Fruit fly (Drosophila melanogaster) whole organism, embryonic: ENCODE results near the gene Rad60.

Source experiments
- Abd-B ChIP-seq: fragments of 200-800 bp; sonication (Bioruptor generic); optimal IDR thresholded peaks from 2 replicates; lab custom pipeline; 2018; ENCODE audit warnings: missing biosample characterization, mild to moderate bottlenecking, missing genetic modification characterization, moderate library complexity
- Aef1 ChIP-seq: fragments of 200-800 bp; sonication (Bioruptor generic); IDR thresholded peaks from 3 replicates; pipeline ENCODE4 v1.3.6; 2022; ENCODE audit warnings: missing biosample characterization, missing genetic modification characterization
- B-H1 ChIP-seq: fragments of 200-800 bp; sonication (Bioruptor generic); IDR thresholded peaks from 3 replicates; pipeline ENCODE4 v1.3.6; 2022; ENCODE audit warnings: missing biosample characterization, missing genetic modification characterization
- Bteb2 ChIP-seq: fragments of 200-800 bp; sonication (Bioruptor generic); optimal IDR thresholded peaks from 2 replicates; lab custom pipeline; 2016; ENCODE audit warnings: missing biosample characterization, missing genetic modification characterization
- CG10462 ChIP-seq: fragments of 200-800 bp; sonication (Bioruptor generic); optimal IDR thresholded peaks from 2 replicates; lab custom pipeline; 2016; ENCODE audit warnings: missing biosample characterization, missing genetic modification characterization
- CG11560 ChIP-seq: fragments of 200-800 bp; sonication (Bioruptor generic); IDR thresholded peaks from 3 replicates; pipeline ENCODE4 v1.3.6; 2022; ENCODE audit warnings: missing biosample characterization, missing genetic modification characterization
- CG12391 ChIP-seq: fragments of 200-800 bp; sonication (Bioruptor generic); optimal IDR thresholded peaks from 3 replicates; lab custom pipeline; 2018; ENCODE audit warnings: missing biosample characterization, mild to moderate bottlenecking, missing genetic modification characterization, moderate library complexity
- CG12659 ChIP-seq: fragments of 200-800 bp; sonication (Bioruptor generic); optimal IDR thresholded peaks from 3 replicates; lab custom pipeline; 2017; ENCODE audit warnings: mild to moderate bottlenecking, missing biosample characterization, missing genetic modification reagents, missing genetic modification characterization
- CG14965 ChIP-seq: fragments of 200-800 bp; sonication (Bioruptor generic); optimal IDR thresholded peaks from 2 replicates; lab custom pipeline; 2016; ENCODE audit warnings: missing biosample characterization, missing genetic modification characterization, borderline replicate concordance
- CG16779 ChIP-seq: fragments of 200-800 bp; sonication (Bioruptor generic); IDR thresholded peaks from 2 replicates; pipeline ENCODE4 v1.3.6; 2022; ENCODE audit warnings: missing biosample characterization, missing genetic modification characterization
- CG18764 ChIP-seq: fragments of 200-800 bp; sonication (Bioruptor generic); optimal IDR thresholded peaks from 3 replicates; lab custom pipeline; 2016; ENCODE audit warnings: missing biosample characterization, missing genetic modification characterization
- CG30403 ChIP-seq: fragments of 200-800 bp; sonication (Bioruptor generic); optimal IDR thresholded peaks from 3 replicates; lab custom pipeline; 2016; ENCODE audit warnings: missing biosample characterization, missing genetic modification characterization
- CG32772 ChIP-seq: fragments of 200-800 bp; sonication (Bioruptor generic); IDR thresholded peaks from 2 replicates; pipeline ENCODE4 v1.3.6; 2022; ENCODE audit warnings: missing biosample characterization, missing genetic modification characterization
- CG3726 ChIP-seq: fragments of 200-800 bp; sonication (Bioruptor generic); IDR thresholded peaks from 3 replicates; pipeline ENCODE4, ENCODE4 v1.3.6; 2022; ENCODE audit warnings: missing biosample characterization, missing genetic modification characterization
- CG4328 ChIP-seq: fragments of 200-800 bp; sonication (Bioruptor generic); optimal IDR thresholded peaks from 3 replicates; lab custom pipeline; 2017; ENCODE audit warnings: missing biosample characterization, missing genetic modification reagents, missing genetic modification characterization
- CG4404 ChIP-seq: fragments of 200-800 bp; sonication (Bioruptor generic); IDR thresholded peaks from 2 replicates; pipeline ENCODE4 v1.3.6; 2022; ENCODE audit warnings: missing biosample characterization, missing genetic modification characterization
- CG4707 ChIP-seq: fragments of 200-800 bp; sonication (Bioruptor generic); optimal IDR thresholded peaks from 2 replicates; lab custom pipeline; 2018; ENCODE audit warnings: missing biosample characterization, mild to moderate bottlenecking, missing genetic modification characterization, moderate library complexity
- CG6254 ChIP-seq: fragments of 200-800 bp; sonication (Bioruptor generic); optimal IDR thresholded peaks from 3 replicates; lab custom pipeline; 2017; ENCODE audit warnings: mild to moderate bottlenecking, missing biosample characterization, missing genetic modification reagents, missing genetic modification characterization
- CG6654 ChIP-seq: fragments of 200-800 bp; sonication (Bioruptor generic); optimal IDR thresholded peaks from 2 replicates; lab custom pipeline; 2017; ENCODE audit warnings: missing biosample characterization, mild to moderate bottlenecking, missing genetic modification characterization
- CG9727 ChIP-seq: fragments of 200-800 bp; sonication (Bioruptor generic); optimal IDR thresholded peaks from 3 replicates; lab custom pipeline; 2017; ENCODE audit warnings: missing biosample characterization, mild to moderate bottlenecking, missing genetic modification characterization
- Doc3 ChIP-seq: fragments of 200-800 bp; sonication (Bioruptor generic); IDR thresholded peaks from 3 replicates; pipeline ENCODE4 v1.3.6; 2022; ENCODE audit warnings: missing biosample characterization, missing genetic modification characterization; ENCODE audit not compliant: partially characterized antibody
- Elba2 ChIP-seq: fragments of 200-800 bp; sonication (Bioruptor generic); optimal IDR thresholded peaks from 3 replicates; lab custom pipeline; 2016; ENCODE audit warnings: missing biosample characterization, missing genetic modification characterization
- Vsx1 ChIP-seq: fragments of 200-800 bp; sonication (Bioruptor generic); optimal IDR thresholded peaks from 2 replicates; lab custom pipeline; 2017; ENCODE audit warnings: missing biosample characterization, mild to moderate bottlenecking, missing genetic modification characterization, missing genetic modification reagents
- bigmax ChIP-seq: fragments of 200-800 bp; sonication (Bioruptor generic); optimal IDR thresholded peaks from 2 replicates; lab custom pipeline; 2018; ENCODE audit warnings: missing biosample characterization, mild to moderate bottlenecking, missing genetic modification characterization
- chif ChIP-seq, 2 experiments: fragments of 200-800 bp; sonication (Bioruptor generic); optimal IDR thresholded peaks; 3 replicates each; lab custom pipeline; 2016; ENCODE audit warnings: missing biosample characterization in 2 of 2, missing genetic modification characterization in 2 of 2
- chinmo ChIP-seq: fragments of 200-800 bp; sonication (Bioruptor generic); IDR thresholded peaks from 4 replicates; pipeline ENCODE4 v1.3.6; 2022; ENCODE audit warnings: missing biosample characterization, missing genetic modification characterization; ENCODE audit not compliant: partially characterized antibody
- ci ChIP-seq: fragments of 200-800 bp; sonication (Bioruptor generic); IDR thresholded peaks from 3 replicates; pipeline ENCODE4 v1.3.6; 2022; ENCODE audit warnings: missing biosample characterization, missing genetic modification characterization
- corto ChIP-seq: fragments of 200-800 bp; sonication (Bioruptor generic); optimal IDR thresholded peaks from 2 replicates; lab custom pipeline; 2016; ENCODE audit warnings: missing biosample characterization, mild to moderate bottlenecking, missing genetic modification characterization, moderate library complexity
- crc ChIP-seq: fragments of 200-800 bp; sonication (Bioruptor generic); optimal IDR thresholded peaks from 2 replicates; lab custom pipeline; 2016; ENCODE audit warnings: missing biosample characterization, missing genetic modification characterization
- dysf ChIP-seq: fragments of 200-800 bp; sonication (Bioruptor generic); IDR thresholded peaks from 3 replicates; pipeline ENCODE4 v1.3.6; 2022; ENCODE audit warnings: missing biosample characterization, missing genetic modification characterization
- en ChIP-seq: fragments of 200-800 bp; sonication (Bioruptor generic); optimal IDR thresholded peaks from 2 replicates; lab custom pipeline; 2016; ENCODE audit warnings: missing biosample characterization, missing genetic modification characterization
- gcm2 ChIP-seq: fragments of 200-800 bp; sonication (Bioruptor generic); optimal IDR thresholded peaks from 2 replicates; lab custom pipeline; 2016; ENCODE audit warnings: missing biosample characterization, missing genetic modification characterization
- gsb ChIP-seq: fragments of 200-800 bp; sonication (Bioruptor generic); IDR thresholded peaks from 2 replicates; pipeline ENCODE4 v1.3.6; 2022; ENCODE audit warnings: missing biosample characterization, missing genetic modification characterization
- hb ChIP-seq: fragments of 200-800 bp; sonication (Bioruptor generic); IDR thresholded peaks from 3 replicates; pipeline ENCODE4 v1.3.6; 2022; ENCODE audit warnings: missing biosample characterization, missing genetic modification characterization; ENCODE audit not compliant: partially characterized antibody
- knrl ChIP-seq: fragments of 200-800 bp; sonication (Bioruptor generic); IDR thresholded peaks from 3 replicates; pipeline ENCODE4 v1.3.6; 2022; ENCODE audit warnings: missing biosample characterization, missing genetic modification characterization; ENCODE audit not compliant: partially characterized antibody
- maf-S ChIP-seq: fragments of 200-800 bp; sonication (Bioruptor generic); optimal IDR thresholded peaks from 2 replicates; lab custom pipeline; 2016; ENCODE audit warnings: missing biosample characterization, missing genetic modification characterization
- nerfin-2 ChIP-seq: fragments of 200-800 bp; sonication (Bioruptor generic); IDR thresholded peaks from 2 replicates; pipeline ENCODE4 v1.3.6; 2022; ENCODE audit warnings: missing biosample characterization, missing genetic modification characterization; ENCODE audit not compliant: partially characterized antibody
- odd ChIP-seq: fragments of 200-800 bp; sonication (Bioruptor generic); optimal IDR thresholded peaks from 2 replicates; lab custom pipeline; 2017; ENCODE audit warnings: missing biosample characterization, mild to moderate bottlenecking, missing genetic modification characterization
- pan ChIP-seq, 4 experiments: fragments of >200 bp in 3 of 4; fragments of 200-800 bp in 1 of 4; sonication (Bioruptor generic) in 1 of 4; optimal IDR thresholded peaks in 3 of 4; IDR thresholded peaks in 1 of 4; 2 replicates each; pipeline versions ENCODE4 v1.3.6 to Lab custom; 2017 to 2022; ENCODE audit warnings: missing biosample characterization in 2 of 4, missing genetic modification characterization in 2 of 4, mixed read lengths in 1 of 4
- pho ChIP-seq: fragments of 200-800 bp; sonication (Bioruptor generic); optimal IDR thresholded peaks from 2 replicates; lab custom pipeline; 2016; ENCODE audit warnings: missing biosample characterization, missing genetic modification characterization
- ranshi ChIP-seq: fragments of 200-800 bp; sonication (Bioruptor generic); IDR thresholded peaks from 2 replicates; pipeline ENCODE4 v1.3.6; 2022; ENCODE audit warnings: missing biosample characterization, missing genetic modification characterization
- scrt ChIP-seq: fragments of 200-800 bp; sonication (Bioruptor generic); optimal IDR thresholded peaks from 2 replicates; lab custom pipeline; 2018; ENCODE audit warnings: missing biosample characterization, mild to moderate bottlenecking, missing genetic modification characterization, moderate library complexity
- sim ChIP-seq: fragments of 200-800 bp; sonication (Bioruptor generic); IDR thresholded peaks from 2 replicates; pipeline ENCODE4 v1.3.6; 2022; ENCODE audit warnings: missing biosample characterization, missing genetic modification characterization
- tap ChIP-seq: fragments of 200-800 bp; optimal IDR thresholded peaks from 3 replicates; lab custom pipeline; 2019; ENCODE audit warnings: missing biosample characterization, mild to moderate bottlenecking, missing genetic modification characterization, moderate library complexity
- tll ChIP-seq, 2 experiments: fragments of 200-800 bp in 1 of 2; fragments of >200 bp in 1 of 2; sonication (Bioruptor generic) in 1 of 2; optimal IDR thresholded peaks; 2 replicates each; lab custom pipeline; 2017 to 2019; ENCODE audit warnings: missing biosample characterization in 2 of 2, missing genetic modification characterization in 2 of 2, mild to moderate bottlenecking in 1 of 2, moderate library complexity in 1 of 2
- tna ChIP-seq: fragments of 200-800 bp; sonication (Bioruptor generic); IDR thresholded peaks from 2 replicates; pipeline ENCODE4 v1.3.6; 2022; ENCODE audit warnings: missing biosample characterization, missing genetic modification characterization; ENCODE audit not compliant: partially characterized antibody
- toy ChIP-seq: fragments of 200-800 bp; sonication (Bioruptor generic); IDR thresholded peaks from 2 replicates; pipeline ENCODE4 v1.3.6; 2022; ENCODE audit warnings: missing biosample characterization, missing genetic modification characterization
- tx ChIP-seq: fragments of 200-800 bp; sonication (Bioruptor generic); optimal IDR thresholded peaks from 2 replicates; lab custom pipeline; 2016; ENCODE audit warnings: missing biosample characterization, missing genetic modification characterization
- wek ChIP-seq: fragments of 200-800 bp; sonication (Bioruptor generic); optimal IDR thresholded peaks from 3 replicates; lab custom pipeline; 2018; ENCODE audit warnings: missing biosample characterization, mild to moderate bottlenecking, missing genetic modification characterization, moderate library complexity

Gene Rad60

DNA sequence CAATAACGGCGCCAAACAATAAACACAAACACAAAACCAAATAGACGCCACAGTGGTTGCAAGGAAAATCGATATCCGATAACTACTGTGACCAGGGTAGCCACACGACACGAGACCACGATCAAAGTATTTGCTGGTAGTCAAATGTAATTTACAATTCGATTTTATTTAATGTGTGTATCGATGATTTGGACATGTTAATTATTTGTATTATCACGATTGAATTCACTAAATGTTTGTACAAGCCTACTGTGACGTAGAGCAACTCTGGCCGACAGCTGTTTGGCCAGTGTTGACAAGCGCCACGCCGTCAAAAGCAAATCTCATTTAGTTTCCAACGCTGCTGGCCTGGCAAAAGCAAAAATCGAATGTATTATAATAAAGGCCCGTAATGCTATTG lies at the start of gene Rad60, which contains the start of gene EloA (continued):
- TF ChIP-seq dysf (peak; percentile 73), chinmo (GFP tag; lab: Robert Waterston, UW) (no peak), CG14965 (peak; percentile 38), Abd-B (GFP tag; lab: Kevin White, UChicago) (peak; percentile 47), pho (GFP tag; lab: Kevin White, UChicago) (peak; percentile 83), CG6654 (GFP tag; lab: Kevin White, UChicago) (peak; percentile 36), ci (GFP tag; lab: Robert Waterston, UW) (peak; percentile 73), CG12391 (tag; lab: Kevin White, UChicago) (peak; percentile 85), wek (GFP tag; lab: Kevin White, UChicago) (peak; percentile 65), CG18764 (GFP tag; lab: Kevin White, UChicago) (peak; percentile 71), CG4404 (GFP tag; lab: Robert Waterston, UW) (peak; percentile 51), CG4707 (GFP tag; lab: Kevin White, UChicago) (no peak), CG6254 (GFP tag; lab: Kevin White, UChicago) (no peak), tna (GFP tag; lab: Robert Waterston, UW) (peak; percentile 44; the same call in 1 of the 2 replicates), Aef1 (GFP tag; lab: Robert Waterston, UW) (no peak), pan (optimal IDR thresholded peaks at IDR 0.05; lab: Kevin White, UChicago) (no peak), pan (GFP tag; optimal IDR thresholded peaks at IDR 0.05 in 1 of 2, IDR thresholded peaks at IDR 0.05 in 1 of 2) (peak in 1 of 2 experiments; percentile 84), hb (GFP tag; lab: Robert Waterston, UW) (peak; percentile 58; the same call in 1 of the 3 replicates), knrl (GFP tag; lab: Robert Waterston, UW) (peak; percentile 64), tll (GFP tag; optimal IDR thresholded peaks at IDR 0.05; lab: Kevin White, UChicago) (no peak), scrt (GFP tag; lab: Kevin White, UChicago) (peak; percentile 49), CG11560 (tag; lab: Robert Waterston, UW) (no peak), CG9727 (GFP tag; lab: Kevin White, UChicago) (peak; percentile 76), Elba2 (GFP tag; lab: Kevin White, UChicago) (no peak), Vsx1 (GFP tag; lab: Kevin White, UChicago) (no peak), Doc3 (peak; percentile 69; the same call in 2 of the 3 replicates), maf-S (GFP tag; lab: Kevin White, UChicago) (peak; percentile 85), bigmax (GFP tag; lab: Kevin White, UChicago) (no peak), tx (peak; percentile 82), odd (GFP tag; lab: Kevin White, UChicago) (peak; percentile 43), gcm2 (GFP tag; lab: Kevin White, UChicago) (peak; percentile 71), sim (GFP tag; lab: Robert Waterston, UW) (no peak), gsb (GFP tag; lab: Robert Waterston, UW) (no peak), CG4328 (GFP tag; lab: Kevin White, UChicago) (peak; percentile 50), B-H1 (GFP tag; lab: Robert Waterston, UW) (peak; percentile 51; the same call in 2 of the 3 replicates), ranshi (GFP tag; lab: Robert Waterston, UW) (peak; percentile 49; the same call in 1 of the 2 replicates), en (peak; percentile 78), chif (GFP tag; optimal IDR thresholded peaks at IDR 0.05; lab: Kevin White, UChicago) (peak; percentile 82 to 85), CG30403 (GFP tag; lab: Kevin White, UChicago) (peak; percentile 88), tap (peak; percentile 50), nerfin-2 (GFP tag; lab: Robert Waterston, UW) (peak; percentile 67), crc (peak; percentile 86), corto (GFP tag; lab: Kevin White, UChicago) (peak; percentile 1), CG12659 (GFP tag; lab: Kevin White, UChicago) (peak; percentile 84), CG32772 (GFP tag; lab: Robert Waterston, UW) (peak; percentile 40; the same call in 1 of the 2 replicates), CG3726 (GFP tag; lab: Robert Waterston, UW) (no peak), toy (peak; percentile 7; the same call in 1 of the 2 replicates), Bteb2 (GFP tag; lab: Kevin White, UChicago) (peak; percentile 84), CG16779 (GFP tag; lab: Robert Waterston, UW) (no peak), CG10462 (peak; percentile 45)
